Fruit fly (Drosophila melanogaster): ENCODE measurements around the gene CG32037.
A peak's percentile ranks its signal among the peaks of the same experiment; 100 is the strongest.

CG32037 gene

dm6 chr3L:9468261-9468890 is 23.6 kb downstream of the CG32037 start (continued):
- TF ChIP-seq CG17186 (GFP tag; optimal IDR thresholded peaks at IDR 0.05), result no peak
- TF ChIP-seq lbe (GFP tag; optimal IDR thresholded peaks at IDR 0.05), result no peak
- peak; percentile 14 for TF ChIP-seq Max (GFP tag; optimal IDR thresholded peaks at IDR 0.05)
- no peak for TF ChIP-seq NC2β (GFP tag; optimal IDR thresholded peaks at IDR 0.05)
- TF ChIP-seq CG14965 (GFP tag; optimal IDR thresholded peaks at IDR 0.05; ENCODE audit: borderline replicate concordance), result no peak
- peak; percentile 30 for TF ChIP-seq CG15269 (tag; optimal IDR thresholded peaks at IDR 0.05)
- TF ChIP-seq CG34422 (GFP tag; IDR thresholded peaks at IDR 0.05), result no peak
- no peak for TF ChIP-seq Six4 (GFP tag; optimal IDR thresholded peaks at IDR 0.05)
- no peak for TF ChIP-seq CG33557 (GFP tag; optimal IDR thresholded peaks at IDR 0.05)
- no peak for TF ChIP-seq CG5180 (GFP tag; optimal IDR thresholded peaks at IDR 0.05)
- peak; percentile 56 for TF ChIP-seq CG7556 (GFP tag; optimal IDR thresholded peaks at IDR 0.05)
- no peak for TF ChIP-seq CG6175 (GFP tag; IDR thresholded peaks at IDR 0.05)
- TF ChIP-seq gem (tag; optimal IDR thresholded peaks at IDR 0.05), result peak; percentile 58
- no peak for TF ChIP-seq CG10543 (GFP tag; optimal IDR thresholded peaks at IDR 0.05)
- TF ChIP-seq CG11456 (GFP tag; IDR thresholded peaks at IDR 0.05), result no peak
- no peak for TF ChIP-seq MTF-1 (GFP tag; optimal IDR thresholded peaks at IDR 0.05; ENCODE audit: borderline replicate concordance)
- TF ChIP-seq CG6854 (GFP tag; optimal IDR thresholded peaks at IDR 0.05), result peak; percentile 45
- peak; percentile 32 for TF ChIP-seq Hmr (GFP tag; optimal IDR thresholded peaks at IDR 0.05)
- no peak for TF ChIP-seq Mes4 (GFP tag; optimal IDR thresholded peaks at IDR 0.05)
- no peak for TF ChIP-seq CTCF (GFP tag; optimal IDR thresholded peaks at IDR 0.05)
- TF ChIP-seq slp2 (GFP tag; optimal IDR thresholded peaks at IDR 0.05), result no peak
- no peak for TF ChIP-seq gfzf (GFP tag; optimal IDR thresholded peaks at IDR 0.05)
- TF ChIP-seq CG13624 (GFP tag; optimal IDR thresholded peaks at IDR 0.05), result no peak
- no peak for TF ChIP-seq CG8388 (GFP tag; optimal IDR thresholded peaks at IDR 0.05)
- TF ChIP-seq CG4328 (GFP tag; optimal IDR thresholded peaks at IDR 0.05), result no peak
- TF ChIP-seq CG31224 (GFP tag; IDR thresholded peaks at IDR 0.05), result no peak
- peak; percentile 35; the same call in 2 of the 3 replicates for TF ChIP-seq row (GFP tag; IDR thresholded peaks at IDR 0.05)
- TF ChIP-seq lov (optimal IDR thresholded peaks at IDR 0.05), result no peak
- TF ChIP-seq lov (GFP tag; IDR thresholded peaks at IDR 0.05), result no peak
- no peak for TF ChIP-seq CG4854 (GFP tag; optimal IDR thresholded peaks at IDR 0.05)
- peak; percentile 42 for TF ChIP-seq CG10979 (tag; optimal IDR thresholded peaks at IDR 0.05)
- no peak for TF ChIP-seq CG1602 (GFP tag; optimal IDR thresholded peaks at IDR 0.05)
- TF ChIP-seq CG31365 (tag; optimal IDR thresholded peaks at IDR 0.05), result no peak
- TF ChIP-seq CG10366 (GFP tag; IDR thresholded peaks at IDR 0.05), result no peak
- no peak for TF ChIP-seq cas (GFP tag; IDR thresholded peaks at IDR 0.05)
- no peak for TF ChIP-seq chn (GFP tag; optimal IDR thresholded peaks at IDR 0.05)
- TF ChIP-seq CG6765 (GFP tag; optimal IDR thresholded peaks at IDR 0.05), result no peak
- peak; percentile 76 for TF ChIP-seq D19B (GFP tag; optimal IDR thresholded peaks at IDR 0.05)
- TF ChIP-seq CG17612 (GFP tag; IDR thresholded peaks at IDR 0.05), result no peak
- no peak for TF ChIP-seq CG10959 (GFP tag; IDR thresholded peaks at IDR 0.05)
- no peak for TF ChIP-seq Dp (GFP tag; optimal IDR thresholded peaks at IDR 0.05)
- TF ChIP-seq CG14710 (tag; optimal IDR thresholded peaks at IDR 0.05), result no peak
- TF ChIP-seq CG3847 (GFP tag; IDR thresholded peaks at IDR 0.05), result no peak
- TF ChIP-seq bcd (GFP tag; optimal IDR thresholded peaks at IDR 0.05), result peak; percentile 21
- TF ChIP-seq CG2889 (GFP tag; IDR thresholded peaks at IDR 0.05), result no peak
- peak; percentile 36 for TF ChIP-seq CG30403 (GFP tag; optimal IDR thresholded peaks at IDR 0.05)
- peak; percentile 66 for TF ChIP-seq CG2120 (GFP tag; optimal IDR thresholded peaks at IDR 0.05)
- no peak for TF ChIP-seq ERR (GFP tag; optimal IDR thresholded peaks at IDR 0.05)
- peak; percentile 31 for TF ChIP-seq Oli (tag; optimal IDR thresholded peaks at IDR 0.05)
- TF ChIP-seq Ssrp (tag; optimal IDR thresholded peaks at IDR 0.05), result peak; percentile 34
- no peak for TF ChIP-seq CG32772 (GFP tag; IDR thresholded peaks at IDR 0.05)

Data from whole organism, embryonic.